Worm (Caenorhabditis elegans): ENCODE measurements around the gene syf-3.

ce11 chrV:5922236-5922635 is 17.6 kb upstream of the syf-3 start, which contains the start of gene srsx-18:
- TF ChIP-seq tbx-2 (tag; optimal IDR thresholded peaks at IDR 0.05) (no peak), nhr-28 (tag; optimal IDR thresholded peaks at IDR 0.05) (no peak), ZK546.5 (tag; optimal IDR thresholded peaks at IDR 0.05) (no peak), snpc-4 (tag; optimal IDR thresholded peaks at IDR 0.05) (no peak), skn-1 (tag; optimal IDR thresholded peaks at IDR 0.05) (no peak), ztf-11 (tag; optimal IDR thresholded peaks at IDR 0.05) (no peak), fkh-10 (GFP tag; optimal IDR thresholded peaks at IDR 0.05) (no peak)
